Worm (Caenorhabditis elegans) whole organism, L2 larva: Measurements from ENCODE around the gene fbxa-152.
"Not testable (repeated sequence)": the region's sequence is repeated elsewhere in the genome, so short reads cannot be mapped to it uniquely, and the experiment has no call there.

Experiments used
- ama-1 ChIP-seq: fragments of 150-350 bp; optimal IDR thresholded peaks from 2 replicates; lab custom pipeline; 2018; ENCODE audit warnings: inconsistent platforms
- blmp-1 ChIP-seq: sonication (generic microtip); optimal IDR thresholded peaks from 2 replicates; lab custom pipeline; 2017; ENCODE audit warnings: missing genetic modification characterization, mild to moderate bottlenecking, missing compliant biosample characterization, antibody characterized with exemption, moderate library complexity; ENCODE audit not compliant: insufficient read depth
- nhr-12 ChIP-seq: fragments of 150-350 bp; optimal IDR thresholded peaks from 2 replicates; lab custom pipeline; 2014; ENCODE audit warnings: missing biosample characterization, missing genetic modification characterization
- nhr-23 ChIP-seq: fragments of 150-350 bp; optimal IDR thresholded peaks from 2 replicates; lab custom pipeline; 2014; ENCODE audit warnings: missing biosample characterization, missing genetic modification reagents, missing genetic modification characterization
- nhr-237 ChIP-seq: fragments of 150-350 bp; optimal IDR thresholded peaks from 2 replicates; lab custom pipeline; 2014; ENCODE audit warnings: missing biosample characterization, missing genetic modification characterization
- nhr-77 ChIP-seq: fragments of 150-350 bp; optimal IDR thresholded peaks from 2 replicates; lab custom pipeline; 2014; ENCODE audit warnings: missing biosample characterization, missing genetic modification characterization
- skn-1 ChIP-seq: sonication (generic microtip); optimal IDR thresholded peaks from 2 replicates; lab custom pipeline; 2017; ENCODE audit warnings: missing biosample characterization, missing genetic modification characterization
- unc-39 ChIP-seq: fragments of 150-350 bp; optimal IDR thresholded peaks from 2 replicates; lab custom pipeline; 2014; ENCODE audit warnings: missing biosample characterization, missing genetic modification characterization

ce11 chrV:15647536-15648085 is 45.5 kb upstream of the fbxa-152 start, which contains the start of the genes C55A1.7 and C55A1.6:
- TF ChIP-seq nhr-12 (tag; lab: Kevin White, UChicago); ama-1 (lab: Kevin White, UChicago); unc-39 (tag; lab: Kevin White, UChicago); skn-1; nhr-77 (tag; lab: Kevin White, UChicago); blmp-1 (tag; lab: Kevin White, UChicago); nhr-237; nhr-23 (tag; lab: Kevin White, UChicago): not testable (repeated sequence)
